Worm (Caenorhabditis elegans): ENCODE results near the gene tag-343.

DNA sequence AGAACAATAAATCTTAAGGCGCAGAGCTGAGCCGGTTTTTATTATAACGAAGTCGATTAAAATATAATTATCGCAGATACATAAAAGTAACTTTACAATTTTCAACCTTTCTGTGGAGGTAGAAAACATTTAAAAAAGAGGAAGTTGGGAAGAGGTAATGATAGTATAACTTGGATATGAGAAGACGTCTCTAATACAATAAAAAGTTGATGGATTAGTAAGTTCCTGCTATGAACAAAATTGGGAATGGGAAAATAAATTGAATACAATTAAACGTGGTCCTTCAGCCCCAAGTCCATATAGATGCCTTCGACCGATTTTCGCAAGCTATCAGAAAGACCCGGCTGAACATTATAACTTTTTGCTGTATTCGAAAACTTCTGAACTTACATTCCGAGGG is 31.1 kb upstream of the tag-343 start:
- TF ChIP-seq mec-3 (tag; optimal IDR thresholded peaks at IDR 0.05; ENCODE audit: borderline replicate concordance) (no peak), ama-1 (optimal IDR thresholded peaks at IDR 0.05) (no peak), ets-4 (tag; optimal IDR thresholded peaks at IDR 0.05) (no peak), madf-2 (tag; optimal IDR thresholded peaks at IDR 0.05) (no peak)
